Worm (Caenorhabditis elegans) whole organism, young adult: Measurements from ENCODE around the gene F02D8.1.

ENCODE experiments used
- athp-1 ChIP-seq: sonication (generic microtip); optimal IDR thresholded peaks from 2 replicates; lab custom pipeline; 2017; ENCODE audit warnings: mild to moderate bottlenecking, missing genetic modification characterization, missing compliant biosample characterization
- ets-4 ChIP-seq: fragments of 200-800 bp; sonication (Bioruptor generic); optimal IDR thresholded peaks from 2 replicates; lab custom pipeline; 2018; ENCODE audit warnings: mild to moderate bottlenecking, missing genetic modification characterization, missing compliant biosample characterization
- madf-6 ChIP-seq: fragments of 200-800 bp; sonication (Bioruptor generic); IDR thresholded peaks from 2 replicates; pipeline ENCODE4 v1.3.6; 2022; ENCODE audit warnings: missing genetic modification reagents, missing genetic modification characterization, missing compliant biosample characterization
- mes-4 ChIP-seq: sonication (generic microtip); optimal IDR thresholded peaks from 2 replicates; lab custom pipeline; 2016; ENCODE audit warnings: missing genotype, missing genetic modification characterization, missing compliant biosample characterization
- pha-4 ChIP-seq: fragments of 150-350 bp; sonication (generic microtip); optimal IDR thresholded peaks from 2 replicates; lab custom pipeline; 2014; ENCODE audit warnings: missing biosample characterization, missing genetic modification reagents, missing genetic modification characterization
- sea-2 ChIP-seq: fragments of 200-800 bp; sonication (Bioruptor generic); IDR thresholded peaks from 2 replicates; pipeline ENCODE4 v1.3.6; 2022; ENCODE audit warnings: missing genetic modification characterization, missing compliant biosample characterization
- unc-62 ChIP-seq: fragments of 150-350 bp; optimal IDR thresholded peaks from 2 replicates; lab custom pipeline; 2014; ENCODE audit warnings: missing biosample characterization, missing genetic modification reagents, missing genetic modification characterization

ce11 chrV:14945124-14945523 lies 33.4 kb downstream of the F02D8.1 start:
- TF ChIP-seq ets-4 (GFP tag; lab: Kevin White, UChicago) (no peak), sea-2 (no peak), unc-62 (GFP tag; lab: Kevin White, UChicago) (no peak), madf-6 (no peak), mes-4 (no peak), athp-1 (tag; lab: Kevin White, UChicago) (no peak), pha-4 (tag; lab: Kevin White, UChicago) (no peak)
